Worm (Caenorhabditis elegans) whole organism, L4 larva: ENCODE data around the gene vha-17.

ENCODE experiments used
- R02D3.7 ChIP-seq: fragments of 150-350 bp; sonication (generic microtip); optimal IDR thresholded peaks from 3 replicates; lab custom pipeline; 2014; ENCODE audit warnings: missing biosample characterization, missing genetic modification characterization
- egl-27 ChIP-seq: sonication (generic microtip); optimal IDR thresholded peaks from 3 replicates; lab custom pipeline; 2017; ENCODE audit warnings: missing biosample characterization, missing genetic modification reagents, missing genetic modification characterization

DNA sequence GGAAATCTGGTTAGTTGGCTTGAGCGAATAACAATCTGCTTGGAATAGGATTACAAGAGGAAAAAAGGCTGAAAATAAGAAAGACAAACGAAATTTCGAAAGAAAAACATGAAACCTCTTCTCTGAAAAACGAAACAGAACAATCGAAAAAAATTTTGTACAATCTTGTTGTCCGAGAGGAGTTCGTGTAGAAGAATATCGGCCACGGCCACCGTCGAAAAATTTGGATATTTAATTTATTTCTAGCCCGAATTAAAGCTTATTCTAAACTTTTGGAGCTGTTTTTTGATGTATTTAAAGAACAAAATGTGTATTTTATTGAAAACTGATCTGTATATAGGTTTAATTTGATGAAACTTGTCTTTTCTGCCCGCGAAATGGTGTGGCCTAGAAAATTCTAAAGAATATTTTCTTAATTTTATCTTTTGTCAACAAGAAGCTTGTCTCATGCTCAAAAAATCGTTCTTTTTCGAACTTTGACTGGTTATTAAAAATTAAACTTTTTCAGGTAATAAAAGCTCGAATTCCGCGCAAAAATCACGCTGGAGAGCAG, 15.0 kb downstream of the vha-17 start, which contains the start of gene T20D3.5:
- no peak for TF ChIP-seq R02D3.7 (tag; lab: Kevin White, UChicago)
- TF ChIP-seq egl-27 (tag; lab: Kevin White, UChicago) = no peak
